Worm (Caenorhabditis elegans): ENCODE results near the gene C37C3.1.
A peak's percentile ranks its signal among the peaks of the same experiment; 100 is the strongest.

The C37C3.1 gene

ce11 chrV:7857931-7858330 lies at the start of gene C37C3.1 (continued):
- 0 out of 2 replicates have a peak, but pooled peaks have one; percentile 19 for TF ChIP-seq D2030.7 (GFP tag; IDR thresholded peaks at IDR 0.05)

- TF ChIP-seq madf-6 (GFP tag; IDR thresholded peaks at IDR 0.05) = 0 out of 2 replicates have a peak, but pooled peaks have one; percentile 15
- no peak for TF ChIP-seq ztf-22 (GFP tag; optimal IDR thresholded peaks at IDR 0.05)
These were observed 49.3 kb upstream of the C37C3.1 start for ce11 chrV:7808444-7808843.

ce11 chrV:7809320-7810256 lies 48.2 kb upstream of the C37C3.1 start, which contains the start of gene ZK742.3:
TSS of gene ZK742.3 (minus strand) at chrV:7809912.
- peak; percentile 6 for TF ChIP-seq attf-5 (GFP tag; optimal IDR thresholded peaks at IDR 0.05)
- peak; percentile 63 for TF ChIP-seq nhr-80 (tag; optimal IDR thresholded peaks at IDR 0.05)
- TF ChIP-seq cebp-1 (GFP tag; IDR thresholded peaks at IDR 0.05) = no peak
- peak; percentile 4 for TF ChIP-seq cebp-1 (tag; optimal IDR thresholded peaks at IDR 0.05)
- TF ChIP-seq ztf-6 (GFP tag; IDR thresholded peaks at IDR 0.05) = no peak
- TF ChIP-seq lin-26 (GFP tag; IDR thresholded peaks at IDR 0.05) = 0 out of 2 replicates have a peak, but pooled peaks have one; percentile 20

DNA sequence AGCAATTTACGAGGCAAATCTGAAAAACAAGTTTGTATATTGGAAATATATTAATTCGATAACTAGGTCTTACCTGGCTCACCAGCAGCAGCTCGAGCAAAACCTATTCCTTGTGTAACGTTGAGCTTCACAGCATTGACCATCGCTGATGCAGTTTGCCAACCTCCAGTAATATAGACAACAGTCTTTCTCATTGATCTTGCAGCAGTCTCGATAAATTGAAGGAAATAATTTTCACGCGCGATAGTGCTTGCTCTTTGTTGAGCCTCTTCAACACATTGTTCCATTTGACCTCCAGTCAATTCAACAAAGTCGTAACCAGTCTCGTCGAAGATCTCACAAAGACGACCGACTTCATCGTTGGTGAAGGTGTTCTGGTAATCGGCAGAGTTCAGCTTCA lies 47.2 kb upstream of the C37C3.1 start:
- TF ChIP-seq mes-4 (tag; optimal IDR thresholded peaks at IDR 0.05) (no peak), sea-2 (GFP tag; IDR thresholded peaks at IDR 0.05) (no peak), ztf-26 (tag; optimal IDR thresholded peaks at IDR 0.05) (no peak), lsl-1 (GFP tag; optimal IDR thresholded peaks at IDR 0.05) (no peak), pbrm-1 (GFP tag; IDR thresholded peaks at IDR 0.05) (no peak), atf-7 (tag; optimal IDR thresholded peaks at IDR 0.05) (no peak), snpc-1.1 (tag; optimal IDR thresholded peaks at IDR 0.05; ENCODE audit: insufficient read depth) (no peak), ztf-18 (tag; optimal IDR thresholded peaks at IDR 0.05) (no peak), Y53G8AR.9 (GFP tag; conservative IDR thresholded peaks at IDR 0.05) (no peak), T07F8.4 (tag; optimal IDR thresholded peaks at IDR 0.05) (no peak), pha-4 (tag; optimal IDR thresholded peaks at IDR 0.05) (no peak), athp-1 (tag; optimal IDR thresholded peaks at IDR 0.05) (no peak), egl-44 (GFP tag; IDR thresholded peaks at IDR 0.05) (no peak), F52B5.7 (tag; optimal IDR thresholded peaks at IDR 0.05) (no peak), nhr-120 (GFP tag; IDR thresholded peaks at IDR 0.05) (no peak), F57A8.1 (GFP tag; optimal IDR thresholded peaks at IDR 0.05) (no peak), ets-4 (GFP tag; optimal IDR thresholded peaks at IDR 0.05) (no peak), ceh-79 (tag; optimal IDR thresholded peaks at IDR 0.05) (no peak), ztf-6 (GFP tag; IDR thresholded peaks at IDR 0.05) (no peak)

- TF ChIP-seq lsy-27 (tag; optimal IDR thresholded peaks at IDR 0.05; ENCODE audit: borderline replicate concordance, insufficient read depth) (no peak), ccch-3 (GFP tag; optimal IDR thresholded peaks at IDR 0.05) (no peak), tbx-9 (tag; optimal IDR thresholded peaks at IDR 0.05; ENCODE audit: borderline replicate concordance) (no peak), F52B5.7 (tag; optimal IDR thresholded peaks at IDR 0.05) (no peak), ekl-4 (GFP tag; IDR thresholded peaks at IDR 0.05) (no peak), hsf-1 (GFP tag; IDR thresholded peaks at IDR 0.05) (no peak), mxl-1 (tag; optimal IDR thresholded peaks at IDR 0.05) (no peak), F57A8.1 (GFP tag; optimal IDR thresholded peaks at IDR 0.05) (no peak), snpc-1.1 (tag; optimal IDR thresholded peaks at IDR 0.05; ENCODE audit: insufficient read depth) (no peak), ceh-40 (GFP tag; IDR thresholded peaks at IDR 0.05) (no peak), nfya-2 (GFP tag; IDR thresholded peaks at IDR 0.05) (no peak), madf-8 (GFP tag; conservative IDR thresholded peaks at IDR 0.05) (no peak), ceh-79 (tag; optimal IDR thresholded peaks at IDR 0.05) (no peak), cebp-1 (GFP tag; IDR thresholded peaks at IDR 0.05) (no peak), cebp-1 (tag; optimal IDR thresholded peaks at IDR 0.05) (no peak)
These were observed 46.0 kb upstream of the C37C3.1 start, which contains the start of gene ZK742.4 for ce11 chrV:7811758-7812157. TSS of gene ZK742.4 (minus strand) at chrV:7811792.
